Worm (Caenorhabditis elegans) whole organism, L4 larva: ENCODE results near the gene Y39B6A.34.

ENCODE experiments used
- F37D6.2 ChIP-seq: sonication (generic microtip); optimal IDR thresholded peaks from 2 replicates; lab custom pipeline; 2016; ENCODE audit warnings: mild to moderate bottlenecking, missing genetic modification characterization, missing compliant biosample characterization
- T20F7.1 ChIP-seq: fragments of 200-800 bp; sonication (Bioruptor generic); optimal IDR thresholded peaks from 2 replicates; lab custom pipeline; 2018; ENCODE audit warnings: mild to moderate bottlenecking, missing genetic modification characterization, missing compliant biosample characterization
- Y75B8A.6 ChIP-seq: fragments of 200-800 bp; sonication (Bioruptor generic); IDR thresholded peaks from 2 replicates; pipeline ENCODE4 v1.3.6; 2022; ENCODE audit warnings: missing genetic modification reagents, missing genetic modification characterization, missing compliant biosample characterization
- aha-1 ChIP-seq: fragments of 150-350 bp; peaks from one replicate; lab custom pipeline; 2014; ENCODE audit warnings: missing biosample characterization, missing genetic modification characterization
- aly-2 ChIP-seq: sonication (generic microtip); optimal IDR thresholded peaks from 2 replicates; lab custom pipeline; 2018; ENCODE audit warnings: missing biosample characterization, missing genetic modification characterization
- arid-1 ChIP-seq: fragments of 200-800 bp; sonication (Bioruptor generic); conservative IDR thresholded peaks from 2 replicates; pipeline ENCODE4 v1.3.6; 2022; ENCODE audit warnings: missing genetic modification reagents, missing genetic modification characterization, missing compliant biosample characterization
- ceh-20 ChIP-seq: fragments of 200-800 bp; sonication (Bioruptor generic); IDR thresholded peaks from 2 replicates; pipeline ENCODE4 v1.3.6; 2022; ENCODE audit warnings: missing genetic modification reagents, missing genetic modification characterization, missing compliant biosample characterization
- ceh-28 ChIP-seq: fragments of 150-350 bp; optimal IDR thresholded peaks from 2 replicates; lab custom pipeline; 2014; ENCODE audit warnings: missing biosample characterization, missing genetic modification reagents, missing genetic modification characterization
- ceh-32 ChIP-seq: sonication (generic microtip); optimal IDR thresholded peaks from 2 replicates; lab custom pipeline; 2016; ENCODE audit warnings: mild to moderate bottlenecking, missing genetic modification characterization, missing compliant biosample characterization; ENCODE audit not compliant: poor library complexity
- ceh-44 ChIP-seq: fragments of 200-800 bp; sonication (Bioruptor generic); IDR thresholded peaks from 2 replicates; pipeline ENCODE4 v1.3.6; 2022; ENCODE audit warnings: missing genetic modification reagents, missing genetic modification characterization, missing compliant biosample characterization
- ceh-62 ChIP-seq: sonication (generic microtip); optimal IDR thresholded peaks from 2 replicates; lab custom pipeline; 2017; ENCODE audit warnings: missing biosample characterization, missing genetic modification characterization
- ceh-82 ChIP-seq: sonication (generic microtip); optimal IDR thresholded peaks from 2 replicates; lab custom pipeline; 2017; ENCODE audit warnings: missing biosample characterization, missing genetic modification characterization
- ctbp-1 ChIP-seq: fragments of 200-800 bp; sonication (Bioruptor generic); IDR thresholded peaks from 2 replicates; pipeline ENCODE4 v1.3.6; 2022; ENCODE audit warnings: missing genetic modification reagents, missing genetic modification characterization, missing compliant biosample characterization
- daf-12 ChIP-seq: fragments of 150-350 bp; optimal IDR thresholded peaks from 2 replicates; lab custom pipeline; 2014; ENCODE audit warnings: missing biosample characterization, missing genetic modification reagents, missing genetic modification characterization
- dmd-8 ChIP-seq: fragments of 200-800 bp; sonication (Bioruptor generic); IDR thresholded peaks from 2 replicates; pipeline ENCODE4 v1.3.6; 2022; ENCODE audit warnings: missing genetic modification characterization, missing compliant biosample characterization
- lin-15B ChIP-seq: fragments of 150-350 bp; sonication (generic microtip); optimal IDR thresholded peaks from 3 replicates; lab custom pipeline; 2014; ENCODE audit warnings: missing biosample characterization, missing genetic modification characterization
- mes-2 ChIP-seq: sonication (generic microtip); optimal IDR thresholded peaks from 2 replicates; lab custom pipeline; 2016; ENCODE audit warnings: missing genotype, mild to moderate bottlenecking, missing genetic modification characterization, missing compliant biosample characterization; ENCODE audit not compliant: poor library complexity, severe bottlenecking
- nhr-25 ChIP-seq: sonication (generic microtip); optimal IDR thresholded peaks from 2 replicates; lab custom pipeline; 2017; ENCODE audit warnings: missing genetic modification characterization, mild to moderate bottlenecking, missing compliant biosample characterization, antibody characterized with exemption, moderate library complexity, borderline replicate concordance; ENCODE audit not compliant: insufficient read depth
- nhr-42 ChIP-seq: fragments of 200-800 bp; sonication (Bioruptor generic); IDR thresholded peaks from 2 replicates; pipeline ENCODE4 v1.3.6; 2022; ENCODE audit warnings: missing genetic modification characterization, missing compliant biosample characterization
- nhr-48 ChIP-seq: sonication (generic microtip); optimal IDR thresholded peaks from 2 replicates; lab custom pipeline; 2016; ENCODE audit warnings: mild to moderate bottlenecking, missing genetic modification characterization, missing compliant biosample characterization
- nhr-76 ChIP-seq: fragments of 150-350 bp; optimal IDR thresholded peaks from 2 replicates; lab custom pipeline; 2014; ENCODE audit warnings: missing biosample characterization, missing genetic modification characterization
- pqm-1 ChIP-seq: sonication (generic microtip); optimal IDR thresholded peaks from 2 replicates; lab custom pipeline; 2017; ENCODE audit warnings: missing biosample characterization, missing genetic modification characterization
- rbr-2 ChIP-seq: sonication (generic microtip); optimal IDR thresholded peaks from 2 replicates; lab custom pipeline; 2016; ENCODE audit warnings: missing genotype, missing genetic modification characterization, missing compliant biosample characterization
- set-16 ChIP-seq: fragments of 200-800 bp; sonication (Bioruptor generic); IDR thresholded peaks from 2 replicates; pipeline ENCODE4 v1.3.6; 2022; ENCODE audit warnings: missing genetic modification reagents, missing genetic modification characterization, missing compliant biosample characterization
- skn-1 ChIP-seq: fragments of 150-350 bp; optimal IDR thresholded peaks from 2 replicates; lab custom pipeline; 2014; ENCODE audit warnings: missing biosample characterization, missing genetic modification characterization
- snpc-1.2 ChIP-seq: fragments of 200-800 bp; sonication (Bioruptor generic); IDR thresholded peaks from 2 replicates; pipeline ENCODE4 v1.3.6; 2022; ENCODE audit warnings: missing genetic modification reagents, missing genetic modification characterization, missing compliant biosample characterization
- tra-1 ChIP-seq: fragments of 200-800 bp; sonication (Bioruptor generic); IDR thresholded peaks from 2 replicates; pipeline ENCODE4 v1.3.6; 2022; ENCODE audit warnings: missing genetic modification reagents, missing genetic modification characterization, missing compliant biosample characterization
- unc-130 ChIP-seq: sonication (generic microtip); optimal IDR thresholded peaks from 2 replicates; lab custom pipeline; 2016; ENCODE audit warnings: missing genetic modification reagents, missing genetic modification characterization, missing compliant biosample characterization
- unc-62 ChIP-seq, 3 experiments: fragments of 150-350 bp in 1 of 3; sonication (generic microtip); optimal IDR thresholded peaks in 2 of 3; peaks in 1 of 3; 1 replicate in 1 of 3; 2 replicates in 2 of 3; lab custom pipeline; 2014 to 2017; ENCODE audit warnings: missing biosample characterization in 3 of 3, missing genetic modification characterization in 3 of 3, missing genetic modification reagents in 3 of 3, missing genotype in 1 of 3
- ztf-11 ChIP-seq: fragments of 150-350 bp; optimal IDR thresholded peaks from 2 replicates; lab custom pipeline; 2014; ENCODE audit warnings: missing biosample characterization, missing genetic modification characterization
- ztf-7 ChIP-seq: fragments of 150-350 bp; optimal IDR thresholded peaks from 2 replicates; lab custom pipeline; 2014; ENCODE audit warnings: missing biosample characterization, missing genetic modification characterization

The Y39B6A.34 gene

DNA sequence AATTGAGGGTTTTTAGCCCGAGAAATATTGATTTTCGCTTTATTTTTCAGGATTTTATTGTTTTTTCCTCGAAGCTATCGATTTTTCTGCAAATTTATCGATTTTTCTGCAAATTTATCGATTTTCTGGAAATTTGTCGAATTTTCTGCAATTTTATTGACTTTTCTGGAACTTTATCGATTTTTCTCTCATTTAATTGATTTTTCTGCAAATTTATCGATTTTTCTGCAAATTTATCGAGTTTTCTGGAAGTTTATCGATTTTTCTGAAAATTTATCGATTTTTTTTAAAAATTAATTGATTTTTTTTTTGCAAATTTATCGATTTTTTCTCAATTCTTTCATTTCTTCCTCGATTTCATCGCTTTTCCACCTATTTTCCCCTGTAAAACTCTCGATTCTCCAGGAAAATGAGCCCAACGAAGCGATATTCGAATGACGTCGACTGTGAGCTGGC, 7.3 kb upstream of the Y39B6A.34 start, which contains the start of gene gtf-2F2:
Gene gtf-2F2, plus strand, starts transcription at position 406 of the 456 bp plus-strand sequence.
- TF ChIP-seq ctbp-1: no peak
- TF ChIP-seq aha-1 (tag; lab: Kevin White, UChicago): peak; percentile 79
- no peak for TF ChIP-seq rbr-2
- TF ChIP-seq ztf-7 (tag; lab: Kevin White, UChicago): no peak
- peak; percentile 91 for TF ChIP-seq ceh-28 (tag; lab: Kevin White, UChicago)
- no peak for TF ChIP-seq unc-130 (GFP tag; lab: Kevin White, UChicago)

DNA sequence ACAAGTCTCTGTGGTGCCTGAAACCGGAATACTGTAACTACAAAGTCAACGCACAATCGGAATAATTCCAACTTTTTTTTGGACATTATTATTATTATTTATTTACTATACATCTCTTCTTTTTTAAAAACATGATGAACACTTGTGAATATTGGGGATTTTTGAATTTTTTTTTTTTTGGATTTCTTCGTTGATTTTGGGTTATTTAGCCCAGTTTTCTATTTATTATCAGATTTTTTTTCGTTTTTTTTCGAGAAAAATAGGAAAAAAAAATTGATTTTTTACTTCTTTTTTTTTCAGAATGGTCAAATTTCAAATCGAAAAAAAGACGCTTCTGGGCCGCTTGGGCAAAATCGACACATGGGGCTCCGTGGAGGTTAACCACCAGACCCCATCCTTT, 2.8 kb upstream of the Y39B6A.34 start, which contains the start of gene tgt-2:
Gene tgt-2, plus strand, starts transcription at position 301 of the 400 bp plus-strand sequence.
- TF ChIP-seq T20F7.1 (GFP tag; lab: Kevin White, UChicago): no peak
- TF ChIP-seq nhr-76 (tag; lab: Kevin White, UChicago): no peak
- no peak for TF ChIP-seq nhr-48
- TF ChIP-seq ceh-82 (tag; lab: Kevin White, UChicago): no peak
- no peak for TF ChIP-seq pqm-1 (tag; lab: Kevin White, UChicago)
- no peak for TF ChIP-seq ceh-44 (GFP tag; lab: Robert Waterston, UW)
- TF ChIP-seq F37D6.2 (tag; lab: Kevin White, UChicago): no peak
- no peak for TF ChIP-seq nhr-25 (tag; lab: Kevin White, UChicago)
- TF ChIP-seq, all 104 proteins: peak for 0

DNA sequence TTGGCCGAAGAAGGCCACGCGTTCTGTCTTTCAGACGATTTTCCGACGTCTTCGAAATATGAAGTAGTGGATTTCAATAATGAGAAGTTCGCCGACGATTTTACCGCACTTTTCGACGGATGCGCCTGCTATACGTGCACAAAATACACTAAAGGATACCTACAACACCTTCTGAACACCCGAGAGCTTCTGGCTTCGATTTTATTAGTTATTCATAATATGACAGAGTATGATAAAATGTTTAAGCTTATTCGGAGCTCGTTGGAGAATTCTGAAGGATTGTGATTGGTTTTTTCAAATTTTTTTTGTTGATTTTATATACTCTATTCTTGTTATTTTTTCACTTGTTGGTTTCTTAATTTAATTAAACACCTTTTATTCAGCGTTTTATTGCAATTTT, 276 bp upstream of the Y39B6A.34 start:
- TF ChIP-seq aha-1 (tag; lab: Kevin White, UChicago) (peak; percentile 94), nhr-25 (tag; lab: Kevin White, UChicago) (no peak), skn-1 (tag; lab: Kevin White, UChicago) (no peak), Y75B8A.6 (GFP tag; lab: Robert Waterston, UW) (0 out of 2 replicates have a peak, but pooled peaks have one; percentile 43), lin-15B (no peak), daf-12 (tag; lab: Kevin White, UChicago) (no peak)

DNA sequence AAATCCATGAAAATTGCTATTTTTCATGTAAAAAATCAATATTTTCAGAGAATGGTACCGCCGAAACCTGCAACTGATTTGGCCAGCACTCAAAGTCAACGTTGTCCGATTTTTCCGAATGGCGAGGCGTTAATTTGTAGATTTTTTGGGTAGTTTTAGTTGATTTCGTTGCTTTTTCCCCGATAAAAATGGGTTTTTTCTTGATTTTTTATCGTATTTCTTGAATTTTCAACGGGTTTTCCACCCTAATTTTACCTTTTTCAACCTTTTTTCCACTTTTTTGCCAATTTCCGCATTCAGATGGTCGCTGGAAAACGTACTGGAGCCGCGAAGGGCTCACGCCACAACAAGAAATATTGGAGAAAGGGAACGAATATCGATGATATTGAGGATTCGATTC, 838 bp downstream of the Y39B6A.34 start, which contains the start of gene Y39B6A.33:
Gene Y39B6A.33, plus strand, starts transcription at position 301 of the 400 bp plus-strand sequence.
- no peak for TF ChIP-seq ztf-11 (tag; lab: Kevin White, UChicago)
- TF ChIP-seq ceh-44 (GFP tag; lab: Robert Waterston, UW): 0 out of 2 replicates have a peak, but pooled peaks have one; percentile 5

DNA sequence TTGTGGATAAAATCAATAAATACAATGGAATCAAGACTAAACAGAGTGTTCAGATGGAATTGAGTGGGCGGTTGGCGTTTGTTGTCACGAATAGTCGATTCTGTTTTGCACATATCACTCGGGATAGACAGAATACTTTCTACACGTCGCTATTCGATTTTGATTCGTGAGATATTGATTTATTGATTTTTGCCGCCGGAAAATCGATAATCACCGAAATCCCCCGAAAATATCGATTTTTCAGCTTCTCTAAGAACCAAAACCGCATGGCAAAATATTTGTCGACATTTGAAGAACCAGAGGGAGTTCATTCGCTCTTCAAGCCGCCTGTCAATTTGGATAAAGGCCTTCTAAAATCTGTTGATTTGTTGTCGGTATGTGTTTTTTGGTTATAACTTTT, 9.6 kb downstream of the Y39B6A.34 start:
- TF ChIP-seq ceh-28 (tag; lab: Kevin White, UChicago): peak; percentile 97
- TF ChIP-seq ceh-20 (GFP tag; lab: Robert Waterston, UW): no peak
- no peak for TF ChIP-seq ceh-44 (GFP tag; lab: Robert Waterston, UW)
- TF ChIP-seq F37D6.2 (tag; lab: Kevin White, UChicago): no peak
- no peak for TF ChIP-seq dmd-8 (GFP tag; lab: Robert Waterston, UW)
- TF ChIP-seq, all 104 proteins: peak for 1

DNA sequence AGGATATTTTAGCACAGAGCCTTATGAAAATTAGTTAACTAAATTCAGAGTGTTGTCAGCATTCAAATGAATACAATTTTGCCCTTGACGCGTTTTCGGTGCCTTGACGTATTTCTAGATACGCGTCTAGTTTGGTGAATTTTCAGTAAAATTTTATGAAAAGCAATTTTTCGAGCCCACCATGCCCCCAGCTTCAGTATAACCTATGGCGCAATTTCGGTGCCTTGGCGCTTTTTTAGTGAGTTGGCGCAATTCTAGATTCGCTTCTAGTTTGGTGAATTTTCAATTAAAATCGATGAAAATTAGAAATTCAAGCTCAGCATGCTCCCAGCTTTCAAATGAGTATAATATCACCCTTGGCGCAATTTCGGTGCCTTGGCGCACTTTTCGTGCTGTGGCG, 12.4 kb downstream of the Y39B6A.34 start:
- TF ChIP-seq aly-2 (tag; lab: Kevin White, UChicago) (no peak), dmd-8 (GFP tag; lab: Robert Waterston, UW) (no peak), arid-1 (GFP tag; lab: Robert Waterston, UW) (no peak), tra-1 (GFP tag; lab: Robert Waterston, UW) (no peak), mes-2 (tag; lab: Kevin White, UChicago) (no peak), nhr-42 (GFP tag; lab: Robert Waterston, UW) (no peak), snpc-1.2 (GFP tag; lab: Robert Waterston, UW) (no peak), ztf-7 (tag; lab: Kevin White, UChicago) (no peak), ceh-62 (no peak), set-16 (GFP tag; lab: Robert Waterston, UW) (no peak), aha-1 (tag; lab: Kevin White, UChicago) (peak; percentile 28), ceh-32 (no peak), unc-62 (GFP tag; optimal IDR thresholded peaks at IDR 0.05 in 1 of 2; lab: Kevin White, UChicago) (peak in 1 of 2 experiments; percentile 92), unc-62 (tag; optimal IDR thresholded peaks at IDR 0.05; lab: Kevin White, UChicago) (no peak)
- TF ChIP-seq, all 104 proteins: peak for 2
